Fruit fly (Drosophila melanogaster) Kc167 (cell line): ENCODE results near the gene Mrp5.

ENCODE experiments used
- h ChIP-seq: fragments of >200 bp; optimal IDR thresholded peaks from 3 replicates; lab custom pipeline; 2018; ENCODE audit warnings: missing external identifiers
- psq ChIP-seq: fragments of >200 bp; optimal IDR thresholded peaks from 2 replicates; lab custom pipeline; 2017; ENCODE audit warnings: missing external identifiers

dm6 chr3R:19875118-19875887 is at the start of gene Mrp5:
- TF ChIP-seq h (lab: Kevin White, UChicago) (no peak), psq (lab: Kevin White, UChicago) (no peak)
